Worm (Caenorhabditis elegans) whole organism, L3 larva: ENCODE results near the gene F15B10.3.
A peak's percentile ranks its signal among the peaks of the same experiment; 100 is the strongest.
"Not testable (repeated sequence)": the region's sequence is repeated elsewhere in the genome, so short reads cannot be mapped to it uniquely, and the experiment has no call there.

Source experiments
- R02D3.7 ChIP-seq: fragments of 150-350 bp; optimal IDR thresholded peaks from 2 replicates; lab custom pipeline; 2014; ENCODE audit warnings: missing biosample characterization, missing genetic modification characterization
- ama-1 ChIP-seq: fragments of 150-350 bp; optimal IDR thresholded peaks from 2 replicates; lab custom pipeline; 2018
- ceh-16 ChIP-seq: sonication (generic microtip); optimal IDR thresholded peaks from 2 replicates; lab custom pipeline; 2017; ENCODE audit warnings: missing biosample characterization, missing genetic modification characterization
- ceh-28 ChIP-seq: fragments of 150-350 bp; optimal IDR thresholded peaks from 2 replicates; lab custom pipeline; 2014; ENCODE audit warnings: missing biosample characterization, missing genetic modification reagents, missing genetic modification characterization
- ceh-82 ChIP-seq: fragments of 150-350 bp; optimal IDR thresholded peaks from 2 replicates; lab custom pipeline; 2014; ENCODE audit warnings: missing biosample characterization, missing genetic modification characterization
- ceh-9 ChIP-seq: sonication (generic microtip); optimal IDR thresholded peaks from 2 replicates; lab custom pipeline; 2018; ENCODE audit warnings: missing biosample characterization, missing genetic modification characterization
- daf-12 ChIP-seq: fragments of 150-350 bp; optimal IDR thresholded peaks from 2 replicates; lab custom pipeline; 2014; ENCODE audit warnings: missing biosample characterization, missing genetic modification reagents, missing genetic modification characterization
- egl-27 ChIP-seq: sonication (generic microtip); optimal IDR thresholded peaks from 4 replicates; lab custom pipeline; 2017; ENCODE audit warnings: missing biosample characterization, missing genetic modification reagents, missing genetic modification characterization
- elt-1 ChIP-seq: fragments of 150-350 bp; optimal IDR thresholded peaks from 2 replicates; lab custom pipeline; 2014; ENCODE audit warnings: missing biosample characterization, missing genetic modification characterization
- elt-2 ChIP-seq: sonication (generic microtip); optimal IDR thresholded peaks from 2 replicates; lab custom pipeline; 2016; ENCODE audit warnings: missing genetic modification reagents, mild to moderate bottlenecking, missing genetic modification characterization, missing compliant biosample characterization
- elt-3 ChIP-seq, 3 experiments: fragments of 150-350 bp in 1 of 3; sonication (generic microtip) in 2 of 3; optimal IDR thresholded peaks; 2 replicates in 2 of 3; 4 replicates in 1 of 3; lab custom pipeline; 2014 to 2017; ENCODE audit warnings: missing biosample characterization in 3 of 3, missing genetic modification characterization in 3 of 3
- eor-1 ChIP-seq, 2 experiments: fragments of 150-350 bp; optimal IDR thresholded peaks; 2 replicates each; lab custom pipeline; 2014 to 2018; ENCODE audit warnings: missing biosample characterization in 2 of 2, missing genetic modification characterization in 2 of 2
- fkh-10 ChIP-seq: sonication (generic microtip); optimal IDR thresholded peaks from 2 replicates; lab custom pipeline; 2017; ENCODE audit warnings: missing biosample characterization, missing genetic modification reagents, missing genetic modification characterization
- fkh-2 ChIP-seq: fragments of 150-350 bp; optimal IDR thresholded peaks from 2 replicates; lab custom pipeline; 2014; ENCODE audit warnings: missing biosample characterization, missing genetic modification reagents, missing genetic modification characterization
- jun-1 ChIP-seq: fragments of 150-350 bp; optimal IDR thresholded peaks from 2 replicates; lab custom pipeline; 2014; ENCODE audit warnings: missing biosample characterization, missing genetic modification reagents, missing genetic modification characterization
- lin-15B ChIP-seq: fragments of 150-350 bp; optimal IDR thresholded peaks from 2 replicates; lab custom pipeline; 2014; ENCODE audit warnings: missing biosample characterization, missing genetic modification characterization
- lin-39 ChIP-seq: fragments of 150-350 bp; optimal IDR thresholded peaks from 2 replicates; lab custom pipeline; 2018; ENCODE audit warnings: missing biosample characterization, missing genetic modification reagents, missing genetic modification characterization
- lsy-12 ChIP-seq: sonication (generic microtip); optimal IDR thresholded peaks from 2 replicates; lab custom pipeline; 2016; ENCODE audit warnings: mild to moderate bottlenecking, missing genetic modification characterization, missing compliant biosample characterization
- mml-1 ChIP-seq: fragments of 150-350 bp; sonication (generic microtip); optimal IDR thresholded peaks from 3 replicates; lab custom pipeline; 2014; ENCODE audit warnings: missing biosample characterization, missing genetic modification characterization
- nfya-1 ChIP-seq: sonication (generic microtip); optimal IDR thresholded peaks from 2 replicates; lab custom pipeline; 2017; ENCODE audit warnings: missing genetic modification characterization, mild to moderate bottlenecking, missing compliant biosample characterization, antibody characterized with exemption, moderate library complexity; ENCODE audit not compliant: insufficient read depth
- nhr-11 ChIP-seq: fragments of 150-350 bp; optimal IDR thresholded peaks from 2 replicates; lab custom pipeline; 2014; ENCODE audit warnings: missing biosample characterization, missing genetic modification characterization
- nhr-23 ChIP-seq: fragments of 150-350 bp; optimal IDR thresholded peaks from 2 replicates; lab custom pipeline; 2014; ENCODE audit warnings: missing biosample characterization, missing genetic modification reagents, missing genetic modification characterization
- nhr-237 ChIP-seq: fragments of 150-350 bp; optimal IDR thresholded peaks from 2 replicates; lab custom pipeline; 2014; ENCODE audit warnings: missing biosample characterization, missing genetic modification characterization
- nhr-25 ChIP-seq: sonication (generic microtip); optimal IDR thresholded peaks from 2 replicates; lab custom pipeline; 2017; ENCODE audit warnings: missing biosample characterization, missing genetic modification characterization
- nhr-43 ChIP-seq: sonication (generic microtip); optimal IDR thresholded peaks from 2 replicates; lab custom pipeline; 2016; ENCODE audit warnings: mild to moderate bottlenecking, missing genetic modification characterization, missing compliant biosample characterization; ENCODE audit not compliant: poor library complexity, severe bottlenecking
- nhr-76 ChIP-seq: fragments of 150-350 bp; sonication (generic microtip); optimal IDR thresholded peaks from 5 replicates; lab custom pipeline; 2014; ENCODE audit warnings: missing biosample characterization, missing genetic modification characterization
- pha-4 ChIP-seq: fragments of 150-350 bp; optimal IDR thresholded peaks from 2 replicates; lab custom pipeline; 2014; ENCODE audit warnings: missing biosample characterization, missing genetic modification reagents, missing genetic modification characterization
- pqm-1 ChIP-seq: fragments of 150-350 bp; optimal IDR thresholded peaks from 2 replicates; lab custom pipeline; 2017; ENCODE audit warnings: missing biosample characterization, missing genetic modification characterization, inconsistent platforms
- skn-1 ChIP-seq: fragments of 150-350 bp; optimal IDR thresholded peaks from 2 replicates; lab custom pipeline; 2014; ENCODE audit warnings: missing biosample characterization, missing genetic modification characterization
- tbx-2 ChIP-seq: sonication (generic microtip); optimal IDR thresholded peaks from 2 replicates; lab custom pipeline; 2016; ENCODE audit warnings: mild to moderate bottlenecking, missing genetic modification characterization, missing compliant biosample characterization
- unc-39 ChIP-seq: sonication (generic microtip); optimal IDR thresholded peaks from 4 replicates; lab custom pipeline; 2017; ENCODE audit warnings: missing biosample characterization, missing genetic modification characterization
- unc-62 ChIP-seq: fragments of 150-350 bp; sonication (generic microtip); optimal IDR thresholded peaks from 4 replicates; lab custom pipeline; 2014; ENCODE audit warnings: missing biosample characterization, missing genetic modification reagents, missing genetic modification characterization
- ztf-11 ChIP-seq: fragments of 150-350 bp; optimal IDR thresholded peaks from 2 replicates; lab custom pipeline; 2014; ENCODE audit warnings: missing biosample characterization, missing genetic modification characterization

F15B10.3 gene

DNA sequence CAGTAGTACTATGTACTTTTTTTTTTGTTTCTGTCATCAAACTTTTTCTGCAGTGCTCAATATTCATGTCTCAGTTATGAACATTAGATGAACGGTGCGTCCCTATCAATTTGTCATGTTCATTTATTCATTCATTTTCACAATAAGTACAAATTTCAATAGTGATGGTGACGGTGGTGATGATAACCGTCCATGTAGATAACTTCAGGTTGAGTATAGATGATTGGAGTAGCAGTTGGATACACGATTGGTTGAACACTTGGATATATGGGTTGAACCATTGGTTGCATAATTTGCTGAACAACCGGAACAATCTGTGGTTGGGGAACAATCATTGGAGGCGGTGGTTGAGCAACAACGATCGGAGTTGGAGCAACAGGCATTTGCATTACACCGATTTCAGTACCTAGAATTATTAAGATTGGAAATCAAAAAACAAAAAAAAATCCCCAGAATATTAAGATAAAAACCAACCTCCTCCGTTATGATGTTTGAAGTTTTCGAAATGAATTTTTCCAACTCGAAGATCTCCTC lies 14.3 kb upstream of the F15B10.3 start:
- no peak for TF ChIP-seq nhr-11 (tag; lab: Kevin White, UChicago)
- TF ChIP-seq nfya-1 (tag; lab: Kevin White, UChicago) = no peak
- no peak for TF ChIP-seq ama-1 (lab: Kevin White, UChicago)
- no peak for TF ChIP-seq unc-62
- no peak for TF ChIP-seq skn-1 (tag; lab: Kevin White, UChicago)
- TF ChIP-seq ztf-11 (tag; lab: Kevin White, UChicago) = no peak
- TF ChIP-seq tbx-2 (tag; lab: Kevin White, UChicago) = no peak
- TF ChIP-seq lin-15B (tag; lab: Kevin White, UChicago) = no peak
- no peak for TF ChIP-seq lin-39 (tag; lab: Kevin White, UChicago)
- no peak for TF ChIP-seq ceh-16
- no peak for TF ChIP-seq ceh-28 (tag; lab: Kevin White, UChicago)
- TF ChIP-seq unc-39 (tag; lab: Kevin White, UChicago) = no peak
- no peak for TF ChIP-seq nhr-43 (tag; lab: Kevin White, UChicago)
- no peak for TF ChIP-seq nhr-25 (tag; lab: Kevin White, UChicago)
- TF ChIP-seq, all 47 proteins: peak for 0

DNA sequence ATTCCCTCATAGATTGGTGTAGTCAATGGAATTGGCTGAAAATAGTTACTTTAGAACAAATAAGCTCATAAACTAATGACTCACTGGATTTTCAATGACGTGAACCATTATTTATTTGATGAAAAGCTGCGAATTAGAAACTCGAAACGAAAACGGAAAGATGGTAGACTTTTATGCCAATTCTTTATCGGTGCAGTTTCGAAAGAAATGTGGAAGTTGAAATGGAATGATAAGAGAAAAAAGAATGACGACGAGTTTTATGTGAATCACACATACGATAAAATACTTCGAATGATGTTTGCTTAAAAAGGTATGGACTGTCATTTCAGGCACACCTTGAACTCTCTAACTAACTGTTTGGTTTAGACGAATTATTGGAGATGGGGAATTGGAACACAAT lies 12.4 kb upstream of the F15B10.3 start, which contains the start of the genes lec-11 and irld-7:
Gene lec-11, minus strand, starts transcription at position 126 of the 400 bp plus-strand sequence.
Gene irld-7, plus strand, starts transcription at position 332 of the 400 bp plus-strand sequence.
- TF ChIP-seq elt-1 (tag; lab: Kevin White, UChicago) (no peak), elt-2 (tag; lab: Kevin White, UChicago) (peak; percentile 72), pqm-1 (peak; percentile 69), lin-39 (tag; lab: Kevin White, UChicago) (no peak)

- TF ChIP-seq fkh-10 (GFP tag; lab: Kevin White, UChicago); elt-3 (tag; optimal IDR thresholded peaks at IDR 0.05; lab: Kevin White, UChicago); tbx-2 (tag; lab: Kevin White, UChicago): not testable (repeated sequence)
Observed at ce11 chrIV:6591010-6591746, 11.3 kb upstream of the F15B10.3 start, which contains the start of the genes nspb-1 and nspb-2. Gene nspb-1 (minus strand): TSS chrIV:6591110. Gene nspb-2 (plus strand): TSS chrIV:6591696.

- TF ChIP-seq nfya-1 (tag; lab: Kevin White, UChicago); ceh-82 (tag; lab: Kevin White, UChicago); eor-1 (tag; optimal IDR thresholded peaks at IDR 0.05; lab: Kevin White, UChicago): not testable (repeated sequence)
Observed at ce11 chrIV:6594871-6595270, 7.6 kb upstream of the F15B10.3 start, which contains the start of gene nspb-3. Gene nspb-3 (minus strand): TSS chrIV:6594971.

ce11 chrIV:6595912-6596311 lies 6.6 kb upstream of the F15B10.3 start, which contains the start of gene F38A5.22:
Gene F38A5.22 (minus strand): TSS chrIV:6595940.
- TF ChIP-seq nhr-23 (tag; lab: Kevin White, UChicago) (no peak), nhr-25 (tag; lab: Kevin White, UChicago) (no peak), nhr-237 (tag; lab: Kevin White, UChicago) (no peak), daf-12 (tag; lab: Kevin White, UChicago) (no peak), ceh-9 (tag; lab: Kevin White, UChicago) (no peak)

DNA sequence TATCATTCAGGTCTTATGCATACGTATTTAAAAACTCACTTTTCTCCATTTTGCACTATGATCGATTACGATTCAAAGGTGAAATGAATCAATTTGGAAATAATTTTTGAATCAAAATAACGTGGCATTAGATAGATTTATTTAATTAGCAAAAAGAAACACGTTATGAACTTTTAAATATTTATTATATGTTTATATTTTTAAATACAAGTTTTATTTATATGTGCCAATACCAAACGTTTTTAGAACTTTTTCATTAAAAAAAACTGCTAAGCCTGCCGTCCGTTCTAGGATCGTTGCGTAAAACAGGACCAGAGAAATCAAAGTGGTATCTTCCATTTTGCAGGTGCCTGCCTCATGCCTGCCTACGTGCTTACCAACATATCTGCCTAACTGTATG lies 5.2 kb upstream of the F15B10.3 start, which contains the start of gene F38A5.6:
Gene F38A5.6, minus strand, starts transcription at position 101 of the 400 bp plus-strand sequence.
- TF ChIP-seq elt-1 (tag; lab: Kevin White, UChicago) (no peak), ztf-11 (tag; lab: Kevin White, UChicago) (no peak), nhr-23 (tag; lab: Kevin White, UChicago) (no peak), fkh-2 (tag; lab: Kevin White, UChicago) (no peak), pha-4 (tag; lab: Kevin White, UChicago) (no peak), jun-1 (tag; lab: Kevin White, UChicago) (no peak), R02D3.7 (tag; lab: Kevin White, UChicago) (no peak), lsy-12 (tag; lab: Kevin White, UChicago) (no peak), ceh-82 (tag; lab: Kevin White, UChicago) (no peak), egl-27 (no peak), nhr-76 (no peak), mml-1 (no peak)
